Worm (Caenorhabditis elegans): Measurements from ENCODE around the gene ceh-38.
"Not testable (repeated sequence)": the region's sequence is repeated elsewhere in the genome, so short reads cannot be mapped to it uniquely, and the experiment has no call there.

Gene ceh-38

DNA sequence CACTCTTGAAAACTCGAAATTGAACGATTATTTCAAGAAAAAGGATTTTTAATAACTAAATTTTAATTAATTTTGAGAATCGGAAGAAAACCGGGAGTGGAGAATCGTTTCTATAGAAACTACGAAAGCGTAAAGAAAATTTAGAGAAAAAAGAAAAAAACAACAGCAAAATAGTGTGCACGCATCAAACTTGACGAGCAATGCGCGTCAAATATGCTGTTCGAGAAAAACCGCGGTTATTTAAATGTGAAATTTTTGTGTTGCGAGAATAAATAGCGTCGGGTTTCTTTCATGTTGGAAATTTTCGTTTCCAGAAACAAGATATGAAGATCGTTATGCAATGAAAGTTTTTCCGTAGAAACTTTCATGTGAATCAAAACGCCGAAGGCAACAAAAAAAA lies 22.7 kb downstream of the ceh-38 start:
- TF ChIP-seq unc-62 (GFP tag; optimal IDR thresholded peaks at IDR 0.05) = no peak

DNA sequence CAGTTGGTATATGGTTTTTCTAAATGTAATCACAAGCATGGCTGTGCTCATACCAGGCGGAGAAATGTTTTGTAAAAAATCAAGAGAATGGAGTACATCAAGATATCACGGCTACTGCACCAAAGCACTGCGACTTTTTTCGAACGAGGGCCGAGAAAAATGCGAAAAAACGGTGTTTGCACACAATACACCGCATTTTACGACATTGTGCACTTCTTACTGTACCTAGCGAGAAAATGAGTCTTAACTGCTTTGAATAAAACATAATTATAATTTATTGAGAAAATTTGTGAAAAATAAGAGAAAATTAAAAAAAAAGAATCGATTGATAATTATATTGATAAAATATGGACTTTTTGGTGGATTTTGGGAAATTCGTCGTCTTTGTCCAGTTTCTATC lies 24.4 kb downstream of the ceh-38 start:
- TF ChIP-seq unc-62 (GFP tag; optimal IDR thresholded peaks at IDR 0.05) = no peak

DNA sequence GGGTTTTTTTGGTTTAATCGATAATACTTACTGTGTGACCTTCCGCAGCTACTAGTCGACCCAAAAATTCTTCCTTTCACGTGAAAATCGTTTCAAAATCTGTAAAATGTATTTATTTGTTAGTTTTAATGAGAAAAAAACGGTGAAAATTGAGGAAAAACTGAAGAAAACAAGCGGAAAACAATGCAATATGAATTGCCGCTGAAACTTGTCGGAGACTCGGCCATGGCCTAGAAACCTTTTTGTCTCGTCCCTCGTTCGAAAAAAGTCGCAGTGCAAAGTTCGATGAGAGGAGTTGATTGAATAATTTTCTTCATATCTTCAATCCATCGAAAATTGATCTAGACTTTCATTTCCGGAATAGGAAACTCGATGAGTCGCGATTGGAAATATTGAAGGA lies 26.4 kb downstream of the ceh-38 start, which contains the start of gene C15F1.8:
C15F1.8 (minus strand) TSS at position 101 of the 400 bp plus-strand sequence.
- not testable (repeated sequence) for TF ChIP-seq unc-62 (GFP tag; optimal IDR thresholded peaks at IDR 0.05)

DNA sequence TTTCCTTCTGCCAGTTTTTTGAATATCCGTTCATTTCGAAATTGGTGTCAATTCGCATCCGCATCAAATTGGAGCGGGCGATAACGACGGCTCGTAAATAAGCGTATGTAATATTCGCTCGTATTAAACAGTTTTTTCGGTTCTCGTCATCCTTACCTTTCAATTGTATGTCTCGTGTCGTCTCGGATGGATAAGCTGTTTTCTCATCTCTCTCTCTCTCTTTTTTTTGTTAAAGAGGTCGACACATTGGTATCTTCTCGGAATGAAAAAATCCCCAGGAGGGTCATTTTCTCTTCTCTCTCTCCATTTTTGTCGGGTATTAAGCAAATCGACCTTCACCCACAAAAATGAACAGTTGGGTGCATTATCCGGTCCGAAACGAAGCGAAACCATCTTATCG lies 27.6 kb downstream of the ceh-38 start:
- TF ChIP-seq unc-62 (GFP tag; optimal IDR thresholded peaks at IDR 0.05) = no peak

DNA sequence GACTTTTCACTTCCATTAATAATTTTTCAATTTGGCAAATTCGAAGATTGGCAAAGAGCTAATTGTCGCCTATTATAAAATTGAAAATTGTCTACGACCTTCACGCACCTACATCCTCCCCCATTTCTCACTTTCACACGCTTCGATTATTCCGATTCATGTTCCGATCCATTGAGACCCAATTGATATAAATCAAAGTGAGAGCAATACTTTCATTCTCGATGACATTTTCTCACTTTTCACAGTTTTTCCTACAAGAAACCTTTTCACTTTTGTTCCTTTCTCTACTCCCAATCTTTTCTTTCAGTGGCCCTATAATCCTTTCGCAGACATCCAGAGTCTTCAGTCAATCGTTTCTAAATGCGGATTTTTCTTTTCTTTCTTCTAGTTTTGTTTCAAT lies 28.3 kb downstream of the ceh-38 start, which contains the start of gene C15F1.2:
C15F1.2 (plus strand) TSS at position 308 of the 400 bp plus-strand sequence.
- no peak for TF ChIP-seq unc-62 (GFP tag; optimal IDR thresholded peaks at IDR 0.05)

DNA sequence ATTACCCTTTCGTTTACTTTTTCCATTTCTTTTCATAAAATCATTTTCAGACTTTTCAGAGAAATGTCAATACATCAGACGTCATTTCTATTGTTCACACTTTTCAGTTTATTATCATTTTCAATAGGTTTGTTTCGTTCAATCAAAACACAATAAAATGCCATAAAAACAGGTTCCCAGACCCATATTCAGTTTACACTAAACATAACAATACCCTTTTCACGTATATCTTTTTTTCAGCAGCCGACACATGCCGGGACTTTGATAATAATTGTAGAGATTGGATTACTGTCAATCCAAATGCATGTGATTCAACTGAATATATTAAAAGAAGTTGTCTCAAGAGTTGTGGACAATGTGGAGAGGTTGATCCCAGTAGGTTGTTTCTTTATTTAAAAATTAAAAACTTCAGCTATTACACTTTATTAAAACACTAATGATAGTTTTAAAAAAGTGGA lies 38.5 kb downstream of the ceh-38 start, which contains the start of gene C15F1.1:
C15F1.1 (plus strand) TSS at position 51 of the 458 bp plus-strand sequence.
- TF ChIP-seq unc-62 (GFP tag; optimal IDR thresholded peaks at IDR 0.05) = no peak

DNA sequence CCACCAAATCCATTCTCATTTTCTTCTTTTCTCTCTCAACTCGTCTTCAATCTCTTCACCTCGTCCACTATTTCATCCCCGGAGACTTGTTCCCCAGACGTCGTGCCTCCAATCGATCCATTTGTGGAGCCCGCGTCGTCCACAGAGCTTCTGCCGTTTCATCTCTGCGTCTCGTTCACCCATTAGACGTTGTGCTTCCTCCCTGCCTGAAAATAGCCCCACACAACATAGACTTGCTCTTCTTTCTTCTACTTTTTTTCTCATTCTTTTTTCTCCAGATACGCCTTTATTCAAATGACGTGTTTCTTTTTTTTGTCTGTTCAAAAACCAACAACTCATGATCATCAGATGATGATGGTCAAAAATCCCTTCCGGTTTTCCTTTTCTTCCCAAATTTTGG lies 41.6 kb downstream of the ceh-38 start:
- no peak for TF ChIP-seq unc-62 (GFP tag; optimal IDR thresholded peaks at IDR 0.05)

DNA sequence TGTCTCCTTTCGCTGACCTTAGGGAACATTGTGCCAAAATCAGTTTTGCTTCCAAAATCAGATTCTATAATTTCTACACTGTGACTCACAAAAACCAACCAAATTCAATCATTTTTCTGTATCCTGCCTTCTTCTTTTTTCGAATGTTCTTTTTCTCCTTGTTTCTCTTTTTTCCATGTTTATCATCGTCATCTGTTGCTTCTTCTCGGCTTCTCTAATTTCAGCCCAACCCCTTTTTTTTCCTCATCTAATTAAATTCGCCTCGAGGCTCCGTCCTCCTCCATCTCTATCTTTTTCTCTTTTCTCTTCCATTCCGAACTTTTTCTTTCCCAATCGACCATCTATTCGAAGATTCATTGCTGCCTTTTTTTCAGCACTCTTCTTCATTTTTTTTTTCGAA lies 43.4 kb downstream of the ceh-38 start, which contains the start of gene unc-104:
unc-104 (plus strand) TSS at position 311 of the 400 bp plus-strand sequence.
- no peak for TF ChIP-seq unc-62 (GFP tag; optimal IDR thresholded peaks at IDR 0.05)

DNA sequence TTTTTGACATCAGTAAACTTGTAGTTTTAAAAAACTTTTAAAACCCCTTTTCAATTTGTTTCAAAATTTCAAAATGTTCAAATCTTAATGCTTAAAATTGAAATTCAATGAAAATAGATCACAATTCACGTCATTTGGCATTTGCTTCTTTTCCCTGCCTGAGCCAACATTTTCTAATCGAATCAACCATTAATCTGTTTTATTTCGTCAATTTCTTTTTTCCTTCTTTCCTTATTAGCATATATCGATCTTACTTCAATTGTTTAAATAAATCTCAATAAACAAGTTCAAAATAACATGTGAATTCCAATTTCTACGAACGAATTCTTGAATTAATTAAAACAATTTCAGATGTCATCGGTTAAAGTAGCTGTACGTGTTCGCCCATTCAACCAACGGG lies 44.3 kb downstream of the ceh-38 start:
- TF ChIP-seq unc-62 (GFP tag; optimal IDR thresholded peaks at IDR 0.05) = no peak

DNA sequence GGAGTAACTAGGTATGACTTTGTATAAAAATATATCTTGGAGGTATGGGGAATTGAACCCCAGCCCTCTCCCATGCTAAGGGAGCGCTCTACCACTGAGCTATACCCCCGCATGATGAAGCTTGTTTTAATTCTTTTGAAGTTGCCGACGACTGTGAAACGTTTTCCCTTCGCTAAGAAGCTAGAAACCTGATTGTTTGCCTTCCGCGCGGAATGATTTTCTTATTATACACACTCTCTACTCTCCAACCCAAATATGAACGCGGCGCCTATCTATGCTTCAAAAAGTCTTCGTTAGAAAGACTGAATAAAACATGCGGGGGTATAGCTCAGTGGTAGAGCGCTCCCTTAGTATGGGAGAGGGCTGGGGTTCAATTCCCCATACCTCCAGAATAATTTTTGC lies 51.6 kb downstream of the ceh-38 start:
- no peak for TF ChIP-seq unc-62 (GFP tag; optimal IDR thresholded peaks at IDR 0.05)

Data from whole organism, dauer.